Fruit fly (Drosophila melanogaster) whole organism, adult: ENCODE data around the gene srp.

ENCODE experiments used
- CG11617 ChIP-seq: fragments of 200-800 bp; sonication (Bioruptor generic); optimal IDR thresholded peaks from 2 replicates; lab custom pipeline; 2017; ENCODE audit warnings: mild to moderate bottlenecking, missing biosample characterization, missing genetic modification reagents, missing genetic modification characterization
- CG12768 ChIP-seq: fragments of 200-800 bp; sonication (Bioruptor generic); optimal IDR thresholded peaks from 2 replicates; lab custom pipeline; 2017; ENCODE audit warnings: missing biosample characterization, missing genetic modification characterization, mild to moderate bottlenecking, moderate library complexity, missing genetic modification reagents
- CG14711 ChIP-seq: fragments of 200-800 bp; sonication (Bioruptor generic); optimal IDR thresholded peaks from 2 replicates; lab custom pipeline; 2018; ENCODE audit warnings: missing biosample characterization, mild to moderate bottlenecking, missing genetic modification characterization, moderate library complexity
- CG1620 ChIP-seq: fragments of 200-800 bp; sonication (Bioruptor generic); optimal IDR thresholded peaks from 2 replicates; lab custom pipeline; 2016; ENCODE audit warnings: missing biosample characterization, missing genetic modification characterization
- CG33017 ChIP-seq: fragments of 200-800 bp; sonication (Bioruptor generic); optimal IDR thresholded peaks from 2 replicates; lab custom pipeline; 2018; ENCODE audit warnings: missing biosample characterization, mild to moderate bottlenecking, missing genetic modification characterization, moderate library complexity
- CG5204 ChIP-seq: fragments of 200-800 bp; sonication (Bioruptor generic); optimal IDR thresholded peaks from 2 replicates; lab custom pipeline; 2016; ENCODE audit warnings: missing biosample characterization, missing genetic modification characterization
- CG7045 ChIP-seq: fragments of 200-800 bp; sonication (Bioruptor generic); optimal IDR thresholded peaks from 2 replicates; lab custom pipeline; 2017; ENCODE audit warnings: missing biosample characterization, mild to moderate bottlenecking, missing genetic modification characterization
- CG7101 ChIP-seq: fragments of 200-800 bp; sonication (Bioruptor generic); optimal IDR thresholded peaks from 2 replicates; lab custom pipeline; 2018; ENCODE audit warnings: missing biosample characterization, mild to moderate bottlenecking, missing genetic modification characterization, moderate library complexity
- Clk ChIP-seq: fragments of 200-800 bp; sonication (Bioruptor generic); optimal IDR thresholded peaks from 2 replicates; lab custom pipeline; 2017; ENCODE audit warnings: missing biosample characterization, missing genetic modification characterization
- Crg-1 ChIP-seq: fragments of 200-800 bp; sonication (Bioruptor generic); optimal IDR thresholded peaks from 2 replicates; lab custom pipeline; 2016; ENCODE audit warnings: missing biosample characterization, missing genetic modification characterization
- Hr96 ChIP-seq: fragments of 200-800 bp; sonication (Bioruptor generic); optimal IDR thresholded peaks from 2 replicates; lab custom pipeline; 2016; ENCODE audit warnings: missing biosample characterization, missing genetic modification characterization
- Mnt ChIP-seq: fragments of 200-800 bp; sonication (Bioruptor generic); optimal IDR thresholded peaks from 2 replicates; lab custom pipeline; 2016; ENCODE audit warnings: missing biosample characterization, mild to moderate bottlenecking, missing genetic modification characterization
- bab1 ChIP-seq: fragments of 200-800 bp; sonication (Bioruptor generic); optimal IDR thresholded peaks from 3 replicates; lab custom pipeline; 2019; ENCODE audit warnings: missing biosample characterization, mild to moderate bottlenecking, missing genetic modification characterization, moderate library complexity
- cic ChIP-seq: fragments of 200-800 bp; sonication (Bioruptor generic); optimal IDR thresholded peaks from 2 replicates; lab custom pipeline; 2017; ENCODE audit warnings: missing biosample characterization, mild to moderate bottlenecking, missing genetic modification characterization, moderate library complexity
- cnc ChIP-seq, 2 experiments: fragments of >200 bp; optimal IDR thresholded peaks; 2 replicates each; lab custom pipeline; 2017
- kay ChIP-seq: fragments of 200-800 bp; sonication (Bioruptor generic); peaks from one replicate; lab custom pipeline; 2016; ENCODE audit warnings: missing biosample characterization, missing genetic modification characterization, borderline replicate concordance
- ovo ChIP-seq: fragments of 200-800 bp; sonication (Bioruptor generic); optimal IDR thresholded peaks from 2 replicates; lab custom pipeline; 2016; ENCODE audit warnings: missing biosample characterization, missing genetic modification characterization
- pad ChIP-seq: fragments of 200-800 bp; sonication (Bioruptor generic); optimal IDR thresholded peaks from 3 replicates; lab custom pipeline; 2017; ENCODE audit warnings: missing biosample characterization, missing genetic modification characterization, mild to moderate bottlenecking, moderate library complexity, missing genetic modification reagents
- tj ChIP-seq: fragments of 200-800 bp; sonication (Bioruptor generic); optimal IDR thresholded peaks from 3 replicates; lab custom pipeline; 2017; ENCODE audit warnings: missing biosample characterization, mild to moderate bottlenecking, missing genetic modification characterization, moderate library complexity
- toe ChIP-seq: fragments of 200-800 bp; sonication (Bioruptor generic); optimal IDR thresholded peaks from 2 replicates; lab custom pipeline; 2016; ENCODE audit warnings: missing biosample characterization, missing genetic modification characterization

Gene srp

DNA sequence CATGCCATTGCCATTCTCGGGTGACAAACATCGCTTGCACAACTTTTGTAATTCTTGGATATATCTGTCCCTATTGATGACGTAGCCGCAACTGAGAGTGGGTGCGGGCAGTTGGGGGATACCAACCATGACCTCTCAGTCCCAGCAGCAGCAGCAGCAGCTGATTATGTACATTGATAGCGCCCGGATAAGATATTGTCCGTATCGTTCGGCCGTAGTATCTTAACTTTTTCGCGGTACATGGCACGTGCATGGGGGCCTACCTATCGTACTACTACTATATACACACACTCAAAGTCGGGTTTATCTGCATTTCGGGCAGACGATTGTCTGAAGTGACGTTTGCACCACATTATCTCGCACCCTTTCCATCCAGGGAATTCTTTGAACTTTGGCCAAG, 28.6 kb downstream of the srp start:
- peak; percentile 88 for TF ChIP-seq cic (GFP tag; lab: Kevin White, UChicago)
- peak; percentile 4 for TF ChIP-seq Mnt
- no peak for TF ChIP-seq CG7045 (GFP tag; lab: Kevin White, UChicago)

dm6 chr3R:16022005-16022404, 36.1 kb downstream of the srp start:
- TF ChIP-seq Clk (GFP tag; lab: Kevin White, UChicago) (no peak), CG12768 (no peak), CG11617 (GFP tag; lab: Kevin White, UChicago) (no peak), tj (no peak), kay (GFP tag; lab: Kevin White, UChicago) (no peak), Hr96 (GFP tag; lab: Kevin White, UChicago) (no peak), toe (GFP tag; lab: Kevin White, UChicago) (no peak), CG7045 (GFP tag; lab: Kevin White, UChicago) (no peak), pad (GFP tag; lab: Kevin White, UChicago) (no peak), CG7101 (tag; lab: Kevin White, UChicago) (no peak), CG14711 (tag; lab: Kevin White, UChicago) (no peak), ovo (GFP tag; lab: Kevin White, UChicago) (no peak), CG5204 (no peak), CG1620 (GFP tag; lab: Kevin White, UChicago) (no peak), Mnt (no peak), cnc (optimal IDR thresholded peaks at IDR 0.05; lab: Kevin White, UChicago) (no peak), bab1 (no peak)

dm6 chr3R:16023627-16024026, 37.7 kb downstream of the srp start:
- TF ChIP-seq CG7045 (GFP tag; lab: Kevin White, UChicago), result no peak
- TF ChIP-seq CG14711 (tag; lab: Kevin White, UChicago), result no peak
- no peak for TF ChIP-seq cic (GFP tag; lab: Kevin White, UChicago)
- no peak for TF ChIP-seq CG11617 (GFP tag; lab: Kevin White, UChicago)
- no peak for TF ChIP-seq CG5204
- no peak for TF ChIP-seq Mnt
- no peak for TF ChIP-seq pad (GFP tag; lab: Kevin White, UChicago)

DNA sequence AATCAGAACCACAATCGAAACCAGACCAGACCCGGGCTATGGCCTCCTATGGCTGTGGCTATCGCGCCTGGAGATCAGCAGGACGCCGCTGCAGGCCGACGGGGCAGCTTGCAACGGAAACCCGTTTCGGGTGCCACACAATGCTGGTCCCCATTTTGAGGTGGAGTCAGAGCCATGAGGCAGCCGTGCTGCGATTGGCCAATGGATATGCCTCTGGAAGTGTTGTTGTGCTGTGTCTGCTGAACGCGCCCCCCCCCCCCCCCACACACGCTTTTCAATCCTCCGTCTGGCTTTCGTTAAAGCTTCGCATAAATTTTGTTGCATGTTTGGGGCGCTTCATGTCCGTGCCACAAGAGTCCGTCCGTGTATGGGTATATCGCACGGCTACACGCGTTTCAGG, 38.2 kb downstream of the srp start:
- TF ChIP-seq CG5204 (no peak), Hr96 (GFP tag; lab: Kevin White, UChicago) (no peak), CG7045 (GFP tag; lab: Kevin White, UChicago) (no peak), bab1 (no peak)

DNA sequence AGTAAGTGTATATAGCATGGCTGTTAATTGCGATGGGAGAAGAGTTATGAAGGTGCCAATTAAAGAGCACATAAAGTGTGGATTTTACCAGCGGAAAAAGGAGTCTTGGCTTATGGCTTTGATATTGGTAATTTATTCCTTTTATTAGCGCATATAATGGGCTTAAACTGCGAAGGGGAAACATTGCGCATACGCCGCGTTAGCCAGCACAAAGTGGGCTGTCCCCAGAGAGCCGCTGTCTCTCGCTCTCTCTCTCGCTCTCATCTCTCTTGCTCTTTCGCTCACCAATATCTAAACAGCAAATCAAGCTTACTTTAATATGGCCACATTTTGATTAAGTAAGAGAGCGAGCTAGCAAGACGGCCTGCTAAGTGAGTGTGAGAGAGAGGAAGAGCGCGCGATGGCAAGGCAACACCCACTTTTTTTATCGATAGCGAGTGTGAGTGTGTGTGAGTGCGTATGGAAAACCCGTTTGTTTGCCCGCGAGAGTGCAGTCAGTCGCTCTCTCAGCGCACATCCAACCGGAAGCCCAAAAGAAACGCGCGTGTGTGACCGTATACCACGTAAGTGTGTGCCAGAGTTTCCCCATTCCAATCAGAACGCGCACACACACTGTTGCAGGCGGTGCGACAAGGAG, 39.8 kb downstream of the srp start, which contains the start of gene pnr:
Gene pnr, plus strand, starts transcription at position 493 of the 637 bp plus-strand sequence.
- TF ChIP-seq CG1620 (GFP tag; lab: Kevin White, UChicago) (no peak), ovo (GFP tag; lab: Kevin White, UChicago) (peak; percentile 3), pad (GFP tag; lab: Kevin White, UChicago) (peak; percentile 37)

DNA sequence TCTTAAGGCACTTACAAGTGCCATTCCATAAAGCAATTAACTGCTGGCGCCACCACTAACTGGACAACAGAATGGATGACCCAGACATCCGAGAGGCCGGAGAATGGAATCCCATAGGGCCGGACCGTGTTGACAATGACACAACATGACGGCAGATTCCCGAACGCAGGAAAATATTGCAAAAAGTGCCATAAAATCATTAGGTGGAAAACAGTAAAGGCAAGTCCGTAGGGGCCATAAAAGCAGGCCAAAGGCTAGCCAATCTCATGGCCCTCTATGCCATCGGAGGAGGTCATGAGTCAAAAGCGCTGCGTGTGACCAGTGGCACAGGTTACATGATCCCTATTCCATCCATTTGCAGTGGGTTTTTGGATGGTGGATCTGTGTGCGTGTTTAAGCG, 42.7 kb downstream of the srp start:
- no peak for TF ChIP-seq CG1620 (GFP tag; lab: Kevin White, UChicago)
- no peak for TF ChIP-seq CG5204
- TF ChIP-seq Mnt, result no peak
- TF ChIP-seq pad (GFP tag; lab: Kevin White, UChicago), result no peak
- no peak for TF ChIP-seq tj
- no peak for TF ChIP-seq CG7045 (GFP tag; lab: Kevin White, UChicago)

DNA sequence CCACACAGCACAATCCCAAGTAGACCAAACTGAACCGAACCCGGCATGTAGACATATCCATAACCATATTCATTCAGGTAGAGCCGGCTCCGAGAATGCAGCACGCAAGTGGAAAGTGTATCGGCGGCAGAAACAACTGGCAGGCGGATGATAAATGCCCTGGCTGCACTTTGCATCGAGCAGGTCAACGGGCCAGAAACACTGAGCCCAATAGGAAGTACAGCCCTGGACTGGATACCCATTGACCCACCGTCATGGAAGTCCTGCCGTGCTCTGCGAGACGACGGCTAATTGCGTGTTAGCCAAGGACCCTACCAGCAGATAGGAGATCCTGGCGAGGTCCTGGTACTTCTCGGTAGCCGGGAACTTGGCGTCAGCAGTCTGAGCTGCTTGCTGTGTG, 43.6 kb downstream of the srp start:
- TF ChIP-seq CG11617 (GFP tag; lab: Kevin White, UChicago), result no peak
- TF ChIP-seq Hr96 (GFP tag; lab: Kevin White, UChicago), result no peak
- no peak for TF ChIP-seq CG1620 (GFP tag; lab: Kevin White, UChicago)
- no peak for TF ChIP-seq CG14711 (tag; lab: Kevin White, UChicago)
- TF ChIP-seq Clk (GFP tag; lab: Kevin White, UChicago), result no peak
- TF ChIP-seq CG7101 (tag; lab: Kevin White, UChicago), result no peak
- no peak for TF ChIP-seq ovo (GFP tag; lab: Kevin White, UChicago)
- no peak for TF ChIP-seq pad (GFP tag; lab: Kevin White, UChicago)
- TF ChIP-seq kay (GFP tag; lab: Kevin White, UChicago), result no peak
- TF ChIP-seq cic (GFP tag; lab: Kevin White, UChicago), result no peak
- no peak for TF ChIP-seq tj
- no peak for TF ChIP-seq Crg-1 (GFP tag; lab: Kevin White, UChicago)
- TF ChIP-seq CG33017 (tag; lab: Kevin White, UChicago), result no peak
- no peak for TF ChIP-seq Mnt
- TF ChIP-seq bab1, result no peak
- no peak for TF ChIP-seq CG12768
- TF ChIP-seq cnc (optimal IDR thresholded peaks at IDR 0.05; lab: Kevin White, UChicago), result no peak
- no peak for TF ChIP-seq toe (GFP tag; lab: Kevin White, UChicago)
